Worm (Caenorhabditis elegans): ENCODE results near the gene Y41C4A.6.

DNA sequence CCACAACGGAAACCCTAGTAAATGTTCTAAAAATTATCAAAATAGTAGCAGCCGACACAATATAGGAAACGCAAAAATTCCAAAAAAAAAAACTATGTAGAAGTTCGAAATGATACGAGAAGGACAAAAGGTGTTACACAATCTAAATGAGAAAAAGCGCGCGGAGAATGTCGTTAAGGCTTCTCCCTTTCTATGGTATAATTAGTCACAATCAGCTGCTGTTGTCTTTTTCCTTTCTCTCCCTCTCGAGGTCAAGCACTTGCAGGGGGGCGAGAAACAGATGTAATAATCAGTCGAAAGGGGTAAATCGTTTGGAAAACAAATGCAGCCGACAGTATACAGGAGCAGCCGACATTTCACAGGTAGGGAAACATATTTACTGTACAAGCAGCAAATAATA is 35.1 kb downstream of the Y41C4A.6 start:
- TF ChIP-seq unc-55 (GFP tag; optimal IDR thresholded peaks at IDR 0.05) (no peak), ceh-24 (tag; optimal IDR thresholded peaks at IDR 0.05) (no peak), ceh-6 (GFP tag; optimal IDR thresholded peaks at IDR 0.05) (no peak), dve-1 (tag; optimal IDR thresholded peaks at IDR 0.05) (no peak)

Data from whole organism, late embryonic.